Worm (Caenorhabditis elegans) whole organism, dauer: ENCODE measurements around the gene F53B1.3.

Experiments
- unc-62 ChIP-seq: sonication (generic microtip); optimal IDR thresholded peaks from 2 replicates; lab custom pipeline; 2017; ENCODE audit warnings: missing biosample characterization, missing genetic modification reagents, missing genetic modification characterization

Gene F53B1.3

DNA sequence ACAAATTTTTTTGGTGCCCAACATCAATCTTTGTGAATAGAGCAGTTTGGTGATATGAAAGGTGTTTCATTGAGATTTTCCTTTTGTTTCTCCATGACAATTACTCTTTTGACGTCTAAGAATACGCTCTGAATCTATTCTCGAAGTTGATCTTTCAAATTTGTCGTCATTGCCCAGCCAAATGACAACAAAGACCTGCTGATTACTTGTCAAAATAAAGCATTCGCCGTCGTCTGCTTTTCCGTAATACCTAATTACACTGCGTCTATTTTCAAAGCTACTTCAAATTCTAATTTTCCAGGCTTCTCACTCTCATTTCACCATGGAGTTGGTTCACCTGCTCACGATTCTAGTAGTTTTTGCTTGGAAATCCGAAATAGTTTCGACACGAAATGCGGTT lies at the start of gene F53B1.3:
TSS of gene F53B1.3 (plus strand) at position 301 of the 400 bp plus-strand sequence.
- TF ChIP-seq unc-62 = no peak

DNA sequence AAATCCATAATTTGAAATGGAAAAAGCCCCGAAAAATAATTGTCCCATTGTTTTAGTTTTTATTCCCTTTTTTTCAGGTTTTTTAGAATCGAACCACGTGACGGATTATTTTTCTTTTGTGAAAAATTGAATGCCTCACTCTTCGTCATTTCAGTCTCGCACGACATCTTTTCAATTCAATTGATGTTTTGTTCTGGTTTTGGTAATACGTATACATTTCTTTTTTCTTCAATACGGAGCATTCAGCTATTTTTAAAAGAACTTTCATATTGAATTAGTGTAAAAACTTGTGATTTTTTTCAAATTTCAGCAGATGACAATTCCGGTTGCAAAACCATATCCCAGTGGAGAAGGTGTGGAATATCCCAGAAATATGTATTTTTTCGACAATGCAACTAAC lies 40.7 kb upstream of the F53B1.3 start, which contains the start of gene F49H12.7:
TSS of gene F49H12.7 (plus strand) at position 301 of the 400 bp plus-strand sequence.
- TF ChIP-seq unc-62 = no peak

DNA sequence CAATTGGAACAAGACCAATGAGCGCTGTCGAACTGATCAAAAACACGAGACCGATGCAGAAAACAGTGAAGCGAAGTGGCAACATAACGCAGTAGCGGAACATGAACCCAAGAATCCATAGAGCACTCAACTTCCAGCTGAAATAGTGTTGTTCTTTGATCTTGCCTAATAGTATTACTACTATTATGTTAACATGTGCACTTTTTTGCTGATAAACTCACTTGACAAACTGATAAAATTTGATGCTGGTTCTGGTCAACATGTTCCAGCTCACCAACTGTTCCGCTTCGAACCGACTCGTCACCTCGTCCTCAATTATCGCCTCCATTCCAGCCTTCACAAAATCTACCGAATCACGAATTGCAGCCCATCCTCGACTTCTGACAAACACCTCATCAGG lies 37.1 kb upstream of the F53B1.3 start:
- TF ChIP-seq unc-62 = no peak

DNA sequence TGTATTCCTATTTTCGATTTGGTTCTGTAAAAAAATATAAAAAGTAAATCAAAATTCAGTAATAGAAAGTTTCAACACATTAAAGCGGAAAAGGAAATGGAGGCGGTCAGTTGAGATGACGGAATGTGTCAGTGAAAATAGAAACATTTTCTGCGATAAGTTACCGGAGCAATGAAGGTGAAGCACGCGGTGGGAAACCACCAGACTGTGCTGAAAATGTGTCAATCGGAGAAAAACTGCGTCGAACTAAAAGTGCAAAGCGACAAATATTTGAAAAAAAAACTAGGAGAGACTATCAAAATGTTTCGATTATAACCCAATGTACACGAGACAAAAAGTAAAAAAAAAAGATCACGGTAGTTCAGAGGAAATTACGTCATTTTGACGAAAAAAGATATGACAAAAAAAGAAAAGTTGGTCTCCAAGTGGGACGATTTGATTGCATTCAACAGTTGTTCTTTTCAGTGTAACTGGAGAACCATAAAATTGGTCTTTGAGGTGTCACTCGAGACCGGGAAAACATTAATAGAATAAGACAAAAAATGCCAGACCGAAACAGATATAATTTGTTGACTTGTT lies 34.9 kb upstream of the F53B1.3 start, which contains the start of gene acl-4:
TSS of gene acl-4 (minus strand) at position 27 of the 579 bp plus-strand sequence.
- no peak for TF ChIP-seq unc-62

DNA sequence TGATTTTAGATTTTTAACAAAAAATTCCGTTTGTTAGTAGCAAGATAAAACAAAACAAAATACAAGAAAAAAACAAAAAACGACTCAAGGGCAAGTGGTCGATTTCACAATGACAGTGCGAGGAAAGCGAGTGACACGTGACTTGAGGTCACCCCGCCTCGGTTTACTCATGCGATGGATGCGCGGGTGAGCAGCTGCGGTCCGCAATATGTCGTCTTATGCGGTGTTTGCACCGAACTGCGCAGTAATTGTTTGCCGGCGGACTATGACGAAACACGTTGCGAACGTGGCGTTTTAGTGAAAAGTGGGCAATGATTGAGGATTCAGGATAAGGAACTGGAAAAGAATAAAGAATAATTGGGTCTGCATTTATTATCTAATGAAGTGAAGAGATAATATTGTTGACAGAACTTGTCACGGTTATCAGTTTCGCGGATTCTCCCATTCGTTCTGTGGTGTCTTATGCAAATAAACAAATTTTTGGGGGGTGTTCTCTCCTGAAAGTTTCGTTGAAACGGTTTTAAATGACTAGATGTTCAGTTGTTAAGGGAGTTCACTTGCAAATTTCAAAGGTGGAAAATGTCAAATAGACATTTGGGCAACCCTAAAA lies 33.9 kb upstream of the F53B1.3 start:
- no peak for TF ChIP-seq unc-62

DNA sequence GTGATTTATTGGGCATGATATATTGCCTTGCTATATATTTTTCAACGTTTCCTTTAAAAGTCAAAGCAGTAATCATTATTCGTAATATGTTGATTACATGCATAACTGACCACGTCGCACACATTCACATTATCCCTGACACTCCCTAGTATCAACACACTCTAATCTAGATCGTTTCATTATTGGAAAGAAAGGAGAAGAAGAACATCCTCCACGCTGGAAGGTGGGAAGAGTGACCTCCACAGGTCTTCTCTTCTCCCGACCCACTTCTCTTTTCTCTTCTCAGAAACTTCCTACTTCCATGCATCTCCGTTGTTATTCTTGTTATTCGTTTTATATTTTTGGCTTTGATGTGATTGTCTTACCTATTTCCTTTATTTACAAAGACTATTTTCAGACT lies 31.4 kb upstream of the F53B1.3 start, which contains the start of gene txdc-12.2:
TSS of gene txdc-12.2 (plus strand) at position 396 of the 400 bp plus-strand sequence.
- no peak for TF ChIP-seq unc-62

DNA sequence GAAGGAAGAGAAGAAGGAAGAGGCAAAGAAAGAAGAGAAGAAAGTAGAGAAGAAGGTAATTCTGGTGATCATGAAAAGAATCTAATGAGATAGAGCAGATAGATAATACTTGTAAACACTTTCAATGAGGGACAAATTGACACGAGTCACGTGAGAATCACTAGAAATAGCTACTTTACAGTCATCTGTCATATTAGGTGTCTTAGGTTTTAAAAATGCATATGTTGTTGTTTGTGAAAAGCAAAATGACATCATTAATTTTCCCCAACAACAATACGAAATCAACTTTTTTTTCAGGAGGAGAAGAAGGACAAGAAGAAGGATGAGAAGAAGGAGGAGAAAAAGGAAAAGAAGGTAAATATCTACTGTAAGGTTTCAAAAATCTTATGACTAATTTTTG lies 30.2 kb upstream of the F53B1.3 start:
- TF ChIP-seq unc-62 = no peak

DNA sequence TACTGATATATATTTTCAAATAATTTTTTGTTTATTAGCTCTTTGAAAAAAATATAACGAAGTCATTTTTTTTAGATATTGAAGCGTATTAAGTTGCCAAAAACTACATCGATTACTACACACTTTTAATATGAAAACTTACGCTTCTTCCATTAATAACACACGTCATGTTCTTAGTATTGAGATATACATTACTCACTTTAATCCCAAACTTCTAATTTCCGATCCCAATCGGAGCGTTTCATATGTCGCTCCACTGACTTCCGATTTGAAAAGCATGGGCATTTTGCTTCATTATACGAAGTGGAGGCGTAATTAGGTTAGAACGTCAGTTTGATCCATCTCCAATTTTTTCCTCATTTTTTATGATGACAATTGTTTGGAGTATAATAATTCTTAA lies 26.6 kb upstream of the F53B1.3 start:
- no peak for TF ChIP-seq unc-62

DNA sequence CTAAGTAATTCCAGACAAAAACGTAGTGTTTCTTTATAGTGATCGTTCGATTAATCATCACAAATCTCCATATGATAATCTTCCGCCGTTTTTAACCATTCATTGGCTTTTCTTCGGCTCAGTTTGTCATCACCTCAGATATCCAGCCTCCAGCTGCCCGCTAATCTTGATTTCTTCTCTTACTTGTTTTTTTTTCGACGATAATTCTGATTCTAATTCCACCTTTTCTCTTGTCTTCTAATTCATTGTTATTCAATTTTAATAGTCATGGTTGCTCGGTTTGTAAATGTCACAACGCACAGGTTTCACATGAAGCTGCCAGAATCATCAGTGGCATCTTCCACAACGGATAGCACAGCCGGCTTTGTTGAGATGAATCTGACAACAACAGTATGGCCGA lies 25.9 kb upstream of the F53B1.3 start, which contains the start of gene F49H12.4:
TSS of gene F49H12.4 (plus strand) at position 301 of the 400 bp plus-strand sequence.
- TF ChIP-seq unc-62 = no peak

DNA sequence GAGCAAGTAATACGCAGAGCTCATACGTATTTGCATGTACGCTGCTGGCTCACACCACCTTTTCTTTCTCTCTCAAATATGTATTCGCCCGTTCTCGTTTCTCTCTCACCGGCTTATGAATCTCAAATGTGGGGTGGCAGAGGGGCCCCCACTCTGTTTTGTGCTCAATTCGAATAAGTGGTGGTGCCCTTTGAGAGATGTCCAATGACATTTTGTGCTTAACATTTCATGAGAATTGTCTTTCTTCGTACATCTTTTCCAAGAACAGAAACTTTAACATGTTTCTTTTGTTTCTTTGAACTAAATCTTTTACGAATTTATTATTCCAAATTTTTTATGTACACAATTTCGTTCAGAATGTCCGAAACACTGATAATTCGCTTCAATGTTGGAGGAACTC lies 21.4 kb upstream of the F53B1.3 start, which contains the start of gene F49H12.3:
TSS of gene F49H12.3 (plus strand) at position 357 of the 400 bp plus-strand sequence.
- TF ChIP-seq unc-62 = no peak

DNA sequence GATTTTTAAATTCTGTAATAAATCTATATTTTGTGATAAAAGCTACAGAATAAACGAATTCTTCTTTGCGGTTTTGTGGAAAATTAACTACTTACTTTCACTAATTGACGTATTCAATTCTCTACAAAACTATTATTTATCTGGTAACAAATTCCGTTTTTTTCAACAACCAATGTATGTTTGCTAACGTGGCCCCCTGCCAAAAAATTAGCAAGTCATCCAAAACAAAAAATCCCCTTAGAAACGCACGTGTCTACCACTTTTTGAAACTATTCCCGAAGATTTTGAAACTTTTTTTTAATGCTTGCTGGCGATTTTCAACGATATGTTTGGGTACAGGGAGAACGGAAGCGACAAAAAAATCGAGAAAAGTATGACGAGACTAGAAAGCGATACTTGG lies 20.4 kb upstream of the F53B1.3 start, which contains the start of gene F49H12.2:
TSS of gene F49H12.2 (plus strand) at position 301 of the 400 bp plus-strand sequence.
- no peak for TF ChIP-seq unc-62

DNA sequence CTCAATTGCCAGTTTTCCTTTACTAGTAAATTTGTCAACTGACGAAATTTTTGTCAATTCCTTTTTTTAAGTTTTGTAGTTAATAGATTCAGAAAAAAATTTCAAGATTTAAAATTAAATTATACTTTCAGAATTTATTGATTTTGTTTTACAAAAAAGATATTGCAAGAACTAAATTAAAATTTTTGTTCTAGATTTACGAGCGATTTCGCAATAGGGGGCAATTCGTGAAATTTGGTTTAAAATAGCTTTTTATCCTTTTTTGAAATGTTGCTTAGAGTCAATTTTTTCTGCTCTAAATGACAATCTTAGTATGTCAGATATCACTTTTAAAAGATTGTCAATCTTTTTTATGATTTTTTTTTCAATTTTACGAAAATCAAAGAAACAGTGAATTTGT lies 19.9 kb upstream of the F53B1.3 start:
- no peak for TF ChIP-seq unc-62

DNA sequence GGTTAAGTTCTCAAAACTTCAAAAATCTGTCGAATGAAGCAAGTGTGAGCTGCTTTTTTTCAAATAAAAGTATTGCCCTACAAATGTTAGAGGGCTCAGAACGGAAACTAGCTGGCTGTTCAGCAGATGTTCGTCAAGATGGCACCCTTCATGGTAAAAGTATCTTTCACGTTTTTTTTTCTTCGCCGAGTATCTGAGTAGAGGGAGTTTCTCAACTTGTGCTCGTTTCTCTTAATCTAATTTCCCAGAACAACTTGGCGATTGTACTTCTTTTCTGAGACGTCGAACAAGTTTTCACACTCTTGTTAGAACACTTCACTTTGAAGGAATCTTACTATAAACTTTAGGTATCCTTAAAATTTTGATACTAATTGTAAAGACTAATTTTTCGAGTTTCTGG lies 17.7 kb upstream of the F53B1.3 start:
- no peak for TF ChIP-seq unc-62

DNA sequence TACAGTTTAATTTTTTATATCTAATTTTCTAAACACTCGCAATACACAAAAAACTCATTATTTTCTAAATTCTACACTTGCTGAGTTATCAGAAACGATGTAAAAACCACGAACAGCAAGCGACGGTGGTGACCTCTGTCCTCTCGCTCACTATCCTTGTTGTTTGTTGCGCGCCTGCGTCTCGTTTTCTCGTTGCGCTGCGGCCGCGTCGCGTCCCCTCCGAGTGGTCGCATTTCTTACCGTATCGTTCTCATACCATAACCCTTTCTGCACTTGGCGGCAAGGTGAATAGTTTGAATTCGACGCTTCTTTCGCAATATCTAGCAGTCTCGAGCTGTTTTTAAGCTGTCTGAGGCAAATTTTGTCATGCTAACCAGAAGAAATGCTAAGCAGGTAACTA lies 16.0 kb upstream of the F53B1.3 start, which contains the start of gene lsy-2:
TSS of gene lsy-2 (plus strand) at position 271 of the 400 bp plus-strand sequence.
- TF ChIP-seq unc-62 = no peak

DNA sequence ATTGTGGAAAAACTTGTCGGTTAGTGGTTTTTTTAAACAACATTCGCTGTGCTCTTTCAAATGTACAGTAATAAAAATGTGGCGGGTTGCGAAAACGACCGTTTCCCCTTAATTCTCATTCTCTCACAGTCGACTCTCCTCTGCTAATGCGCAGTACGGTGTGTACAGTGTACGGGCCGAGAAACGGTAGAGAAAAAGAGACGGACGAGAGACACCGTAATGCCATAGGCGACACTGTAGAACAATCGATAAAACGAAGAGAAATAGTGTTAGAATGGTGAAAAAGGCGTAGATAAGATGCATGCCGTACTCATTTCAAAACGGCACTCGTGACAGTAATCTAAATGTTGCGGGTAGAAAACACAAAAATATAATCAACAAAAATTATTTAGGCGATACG lies 14.9 kb upstream of the F53B1.3 start:
- no peak for TF ChIP-seq unc-62

DNA sequence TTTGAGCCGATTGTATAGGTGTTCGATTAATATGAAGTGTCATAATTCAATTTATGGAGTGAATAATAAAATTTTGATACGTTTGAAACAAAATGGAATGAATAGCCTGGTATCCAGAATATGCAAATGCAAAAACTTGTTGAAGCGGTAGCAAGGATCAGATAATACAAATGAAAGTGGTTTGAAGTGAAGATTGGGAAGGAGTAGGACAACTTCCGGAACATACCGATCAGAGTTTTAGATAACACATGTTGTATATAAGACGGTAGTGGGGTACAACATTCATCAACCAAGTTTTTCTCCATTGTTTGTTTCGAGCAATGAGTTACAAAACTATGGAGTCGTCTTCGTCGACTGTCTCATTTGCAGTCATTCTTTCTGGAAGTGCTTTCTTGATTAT lies 12.2 kb upstream of the F53B1.3 start, which contains the start of gene col-164:
TSS of gene col-164 (plus strand) at position 301 of the 400 bp plus-strand sequence.
- no peak for TF ChIP-seq unc-62

DNA sequence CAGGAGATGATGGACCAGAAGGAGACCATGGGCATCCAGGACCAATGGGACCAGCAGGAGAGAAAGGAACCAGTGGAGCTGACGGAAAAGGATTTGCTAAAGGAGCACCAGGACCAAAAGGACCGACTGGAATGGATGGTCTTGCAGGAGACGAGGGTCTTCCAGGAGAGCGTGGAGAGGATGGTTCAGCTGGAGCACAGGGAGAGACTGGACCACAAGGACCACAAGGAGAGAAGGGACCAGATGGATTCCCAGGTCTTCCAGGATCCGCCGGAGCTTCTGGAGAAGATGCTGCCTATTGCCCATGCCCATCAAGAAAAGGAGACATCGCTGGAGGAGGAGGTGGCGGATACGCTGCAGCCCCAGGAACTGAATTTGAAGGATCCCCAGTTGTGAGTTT lies 11.3 kb upstream of the F53B1.3 start:
- no peak for TF ChIP-seq unc-62

DNA sequence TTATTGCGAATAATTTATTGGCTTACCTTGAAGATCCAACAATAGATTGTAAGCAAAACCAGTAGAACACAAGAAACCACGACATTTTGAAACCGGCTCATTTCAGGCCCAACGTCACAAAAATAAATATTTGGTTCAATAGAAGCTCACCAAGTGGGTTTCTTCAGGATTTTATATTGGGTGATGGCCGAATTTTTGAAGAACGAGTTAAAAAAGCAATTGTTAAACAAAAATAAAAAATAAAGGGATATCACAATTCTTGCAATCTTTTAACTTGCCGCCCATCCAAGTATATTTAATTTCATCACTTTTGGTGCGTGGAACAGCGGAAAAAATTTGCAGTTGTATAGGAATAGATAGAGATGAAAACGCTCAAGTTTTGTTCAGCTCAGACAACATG lies 8.6 kb upstream of the F53B1.3 start, which contains the start of gene T21D9.2:
TSS of gene T21D9.2 (minus strand) at position 101 of the 400 bp plus-strand sequence.
- TF ChIP-seq unc-62 = no peak
